Fruit fly (Drosophila melanogaster) whole organism, wandering third instar larva: ENCODE measurements around the gene CG3036.

ENCODE experiments used
- Abd-B ChIP-seq: fragments of >200 bp; optimal IDR thresholded peaks from 2 replicates; lab custom pipeline; 2017; ENCODE audit warnings: missing biosample characterization, missing genetic modification characterization
- CG32264 ChIP-seq: fragments of 200-800 bp; sonication (Bioruptor generic); optimal IDR thresholded peaks from 2 replicates; lab custom pipeline; 2016; ENCODE audit warnings: missing biosample characterization, missing genetic modification characterization
- CG9705 ChIP-seq: fragments of 200-800 bp; sonication (Bioruptor generic); optimal IDR thresholded peaks from 2 replicates; lab custom pipeline; 2018; ENCODE audit warnings: missing biosample characterization, mild to moderate bottlenecking, missing genetic modification characterization
- CrebA ChIP-seq: fragments of 200-800 bp; sonication (Bioruptor generic); optimal IDR thresholded peaks from 2 replicates; lab custom pipeline; 2016; ENCODE audit warnings: missing biosample characterization, mild to moderate bottlenecking, missing genetic modification characterization, borderline replicate concordance
- Dfd ChIP-seq: fragments of >200 bp; optimal IDR thresholded peaks from 2 replicates; lab custom pipeline; 2017; ENCODE audit warnings: missing biosample characterization, missing genetic modification characterization
- Dif ChIP-seq: fragments of 200-275, 200-300 bp; sonication (Bioruptor generic); optimal IDR thresholded peaks from 2 replicates; lab custom pipeline; 2018; ENCODE audit warnings: missing biosample characterization, missing genetic modification characterization; ENCODE audit not compliant: partially characterized antibody
- GATAd ChIP-seq: sonication (Bioruptor generic); optimal IDR thresholded peaks from 2 replicates; lab custom pipeline; 2016; ENCODE audit warnings: missing biosample characterization, missing genetic modification characterization
- HLH106 ChIP-seq: fragments of 200-800 bp; optimal IDR thresholded peaks from 3 replicates; lab custom pipeline; 2019; ENCODE audit warnings: missing biosample characterization, mild to moderate bottlenecking, missing genetic modification characterization, moderate library complexity
- Hnf4 ChIP-seq: fragments of 200-800 bp; sonication (Bioruptor generic); optimal IDR thresholded peaks from 2 replicates; lab custom pipeline; 2016; ENCODE audit warnings: missing biosample characterization, mild to moderate bottlenecking, missing genetic modification characterization
- Hr78 ChIP-seq: fragments of >200 bp; optimal IDR thresholded peaks from 2 replicates; lab custom pipeline; 2017; ENCODE audit warnings: missing biosample characterization, missing genetic modification characterization
- Hr83 ChIP-seq: fragments of 200-300 bp; sonication (Bioruptor generic); optimal IDR thresholded peaks from 2 replicates; lab custom pipeline; 2016; ENCODE audit warnings: missing biosample characterization, mild to moderate bottlenecking, missing genetic modification characterization, moderate library complexity; ENCODE audit not compliant: poor library complexity, severe bottlenecking
- Jra ChIP-seq: sonication (Bioruptor generic); optimal IDR thresholded peaks from 2 replicates; lab custom pipeline; 2016; ENCODE audit warnings: missing biosample characterization, missing genetic modification characterization
- Mio ChIP-seq: sonication (Bioruptor generic); optimal IDR thresholded peaks from 2 replicates; lab custom pipeline; 2016; ENCODE audit warnings: missing biosample characterization, missing genetic modification characterization
- Myc ChIP-seq: fragments of >200 bp; optimal IDR thresholded peaks from 2 replicates; lab custom pipeline; 2017
- N ChIP-seq: fragments of >200 bp; optimal IDR thresholded peaks from 2 replicates; lab custom pipeline; 2018; ENCODE audit warnings: missing biosample characterization, missing external identifiers, missing genetic modification characterization
- OdsH ChIP-seq: fragments of 200-800 bp; sonication (Bioruptor generic); optimal IDR thresholded peaks from 2 replicates; lab custom pipeline; 2016; ENCODE audit warnings: missing biosample characterization, mild to moderate bottlenecking, missing genetic modification characterization
- Rel ChIP-seq, 2 experiments: fragments of 200-800 bp; sonication (Bioruptor generic) in 1 of 2; optimal IDR thresholded peaks; 2 replicates in 1 of 2; 3 replicates in 1 of 2; lab custom pipeline; 2016 to 2019; ENCODE audit warnings: mild to moderate bottlenecking in 2 of 2, missing biosample characterization in 2 of 2, missing genetic modification characterization in 2 of 2, moderate library complexity in 1 of 2
- Sp1 ChIP-seq: fragments of 200-800 bp; sonication (Bioruptor generic); optimal IDR thresholded peaks from 3 replicates; lab custom pipeline; 2019; ENCODE audit warnings: missing biosample characterization, mild to moderate bottlenecking, missing genetic modification characterization, moderate library complexity
- Vsx2 ChIP-seq: fragments of 200-300, 225-300 bp; sonication (Bioruptor generic); optimal IDR thresholded peaks from 2 replicates; lab custom pipeline; 2018; ENCODE audit warnings: missing biosample characterization, missing genetic modification characterization; ENCODE audit not compliant: partially characterized antibody
- br ChIP-seq: fragments of 200-800 bp; sonication (Bioruptor generic); optimal IDR thresholded peaks from 2 replicates; lab custom pipeline; 2016; ENCODE audit warnings: missing biosample characterization, missing genetic modification characterization
- dl ChIP-seq, 2 experiments: fragments of 175-275, 200-275 bp in 1 of 2; fragments of 200-275 bp in 1 of 2; sonication (Bioruptor generic); optimal IDR thresholded peaks; lab custom pipeline; 2018; ENCODE audit warnings: mild to moderate bottlenecking in 2 of 2, missing biosample characterization in 2 of 2, missing genetic modification characterization in 2 of 2, moderate library complexity in 2 of 2; ENCODE audit not compliant: partially characterized antibody in 2 of 2, insufficient read depth in 1 of 2
- dmrt93B ChIP-seq: fragments of 200-800 bp; sonication (Bioruptor generic); optimal IDR thresholded peaks from 2 replicates; lab custom pipeline; 2018; ENCODE audit warnings: missing biosample characterization, mild to moderate bottlenecking, missing genetic modification characterization
- dsf ChIP-seq: sonication (Bioruptor generic); optimal IDR thresholded peaks from 2 replicates; lab custom pipeline; 2016; ENCODE audit warnings: missing biosample characterization, missing genetic modification characterization, borderline replicate concordance
- ey ChIP-seq: fragments of 200-800 bp; sonication (Bioruptor generic); optimal IDR thresholded peaks from 2 replicates; lab custom pipeline; 2016; ENCODE audit warnings: missing biosample characterization, missing genetic modification characterization
- foxo ChIP-seq, 2 experiments: fragments of 200-800 bp; sonication (Bioruptor generic); optimal IDR thresholded peaks; 2 replicates in 1 of 2; 3 replicates in 1 of 2; lab custom pipeline; 2016 to 2017; ENCODE audit warnings: missing biosample characterization in 2 of 2, missing genetic modification characterization in 2 of 2
- fru ChIP-seq: fragments of 200-800 bp; sonication (Bioruptor generic); optimal IDR thresholded peaks from 3 replicates; lab custom pipeline; 2016; ENCODE audit warnings: missing biosample characterization, mild to moderate bottlenecking, missing genetic modification characterization
- h ChIP-seq: fragments of 200-800 bp; sonication (Bioruptor generic); optimal IDR thresholded peaks from 3 replicates; lab custom pipeline; 2016; ENCODE audit warnings: missing biosample characterization, mild to moderate bottlenecking, missing genetic modification characterization
- jim ChIP-seq: fragments of 175-275, 200-325 bp; sonication (Bioruptor generic); optimal IDR thresholded peaks from 2 replicates; lab custom pipeline; 2016; ENCODE audit warnings: missing biosample characterization, mild to moderate bottlenecking, missing genetic modification characterization
- lola ChIP-seq: fragments of >200 bp; optimal IDR thresholded peaks from 2 replicates; lab custom pipeline; 2017; ENCODE audit warnings: missing biosample characterization, missing genetic modification characterization
- pan ChIP-seq: fragments of >200 bp; optimal IDR thresholded peaks from 2 replicates; lab custom pipeline; 2017
- psq ChIP-seq: fragments of 200-800 bp; sonication (Bioruptor generic); optimal IDR thresholded peaks from 3 replicates; lab custom pipeline; 2017; ENCODE audit warnings: missing biosample characterization, mild to moderate bottlenecking, missing genetic modification characterization, moderate library complexity
- rgr ChIP-seq: fragments of 200-800 bp; sonication (Bioruptor generic); optimal IDR thresholded peaks from 3 replicates; lab custom pipeline; 2016; ENCODE audit warnings: missing biosample characterization, mild to moderate bottlenecking, missing genetic modification characterization
- sage ChIP-seq: fragments of 200-800 bp; sonication (Bioruptor generic); optimal IDR thresholded peaks from 2 replicates; lab custom pipeline; 2016; ENCODE audit warnings: missing biosample characterization, mild to moderate bottlenecking, missing genetic modification characterization
- sv ChIP-seq: fragments of 200-800 bp; sonication (Bioruptor generic); optimal IDR thresholded peaks from 3 replicates; lab custom pipeline; 2016; ENCODE audit warnings: missing biosample characterization, missing genetic modification characterization
- tai ChIP-seq: sonication (Bioruptor generic); optimal IDR thresholded peaks from 2 replicates; lab custom pipeline; 2016; ENCODE audit warnings: missing biosample characterization, missing genetic modification characterization
- usp ChIP-seq: fragments of >200 bp; optimal IDR thresholded peaks from 2 replicates; lab custom pipeline; 2017; ENCODE audit warnings: missing biosample characterization, missing genetic modification characterization
- woc ChIP-seq: sonication (Bioruptor generic); optimal IDR thresholded peaks from 2 replicates; lab custom pipeline; 2016; ENCODE audit warnings: missing biosample characterization, mild to moderate bottlenecking, missing genetic modification characterization

Gene CG3036

dm6 chr2L:4886132-4886531 is 5.8 kb upstream of the CG3036 start:
- TF ChIP-seq HLH106 (tag; lab: Kevin White, UChicago) (no peak), dsf (GFP tag; lab: Kevin White, UChicago) (no peak), Vsx2 (GFP tag; lab: Kevin White, UChicago) (no peak), Sp1 (GFP tag; lab: Kevin White, UChicago) (no peak), Hr83 (GFP tag; lab: Kevin White, UChicago) (no peak), lola (no peak), Mio (GFP tag; lab: Kevin White, UChicago) (no peak), usp (GFP tag; lab: Kevin White, UChicago) (no peak), Hr78 (GFP tag; lab: Kevin White, UChicago) (no peak), tai (GFP tag; lab: Kevin White, UChicago) (no peak), Rel (GFP tag; optimal IDR thresholded peaks at IDR 0.05; lab: Kevin White, UChicago) (no peak), Rel (tag; optimal IDR thresholded peaks at IDR 0.05; lab: Kevin White, UChicago) (no peak), dl (GFP tag; optimal IDR thresholded peaks at IDR 0.05; lab: Kevin White, UChicago; ENCODE audit: insufficient read depth in 1 of 2, partially characterized antibody in 2 of 2) (no peak), pan (lab: Kevin White, UChicago) (no peak)
- TF ChIP-seq, all 38 proteins: peak for 0

dm6 chr2L:4886645-4887044 is 5.3 kb upstream of the CG3036 start:
- TF ChIP-seq Myc (lab: Kevin White, UChicago) (no peak), Hr78 (GFP tag; lab: Kevin White, UChicago) (no peak), Vsx2 (GFP tag; lab: Kevin White, UChicago) (no peak), Dif (GFP tag; lab: Kevin White, UChicago) (no peak), usp (GFP tag; lab: Kevin White, UChicago) (no peak), dl (GFP tag; optimal IDR thresholded peaks at IDR 0.05; lab: Kevin White, UChicago; ENCODE audit: insufficient read depth in 1 of 2, partially characterized antibody in 2 of 2) (no peak), Abd-B (GFP tag; lab: Kevin White, UChicago) (no peak), OdsH (GFP tag; lab: Kevin White, UChicago) (no peak), Jra (GFP tag; lab: Kevin White, UChicago) (no peak), Dfd (GFP tag; lab: Kevin White, UChicago) (no peak), br (GFP tag; lab: Kevin White, UChicago) (no peak), jim (GFP tag; lab: Kevin White, UChicago) (no peak), sage (GFP tag; lab: Kevin White, UChicago) (no peak), fru (no peak), GATAd (GFP tag; lab: Kevin White, UChicago) (no peak), Mio (GFP tag; lab: Kevin White, UChicago) (no peak), rgr (GFP tag; lab: Kevin White, UChicago) (no peak)

- TF ChIP-seq N (GFP tag; lab: Kevin White, UChicago), result no peak
- peak; percentile 81 for TF ChIP-seq CG9705
- TF ChIP-seq ey (GFP tag; lab: Kevin White, UChicago), result peak; percentile 88
- peak; percentile 90 for TF ChIP-seq Hnf4 (GFP tag; lab: Kevin White, UChicago)
- TF ChIP-seq Dfd (GFP tag; lab: Kevin White, UChicago), result peak; percentile 19
- TF ChIP-seq foxo (GFP tag; optimal IDR thresholded peaks at IDR 0.05; lab: Kevin White, UChicago), result peak in 1 of 2 experiments; percentile 91
- peak; percentile 66 for TF ChIP-seq CG32264 (GFP tag; lab: Kevin White, UChicago)
- TF ChIP-seq h, result peak; percentile 94
- TF ChIP-seq dsf (GFP tag; lab: Kevin White, UChicago), result peak; percentile 81
- TF ChIP-seq Jra (GFP tag; lab: Kevin White, UChicago), result peak; percentile 76
- TF ChIP-seq br (GFP tag; lab: Kevin White, UChicago), result peak; percentile 86
- no peak for TF ChIP-seq Vsx2 (GFP tag; lab: Kevin White, UChicago)
- TF ChIP-seq dmrt93B (GFP tag; lab: Kevin White, UChicago), result peak; percentile 86
- no peak for TF ChIP-seq dl (GFP tag; optimal IDR thresholded peaks at IDR 0.05; lab: Kevin White, UChicago; ENCODE audit: insufficient read depth in 1 of 2, partially characterized antibody in 2 of 2)
- TF ChIP-seq tai (GFP tag; lab: Kevin White, UChicago), result peak; percentile 82
- TF ChIP-seq HLH106 (tag; lab: Kevin White, UChicago), result peak; percentile 96
- peak; percentile 65 for TF ChIP-seq woc (GFP tag; lab: Kevin White, UChicago)
- TF ChIP-seq fru, result peak; percentile 86
- TF ChIP-seq sage (GFP tag; lab: Kevin White, UChicago), result peak; percentile 89
- TF ChIP-seq usp (GFP tag; lab: Kevin White, UChicago), result no peak
- TF ChIP-seq Mio (GFP tag; lab: Kevin White, UChicago), result peak; percentile 31
- peak; percentile 93 for TF ChIP-seq rgr (GFP tag; lab: Kevin White, UChicago)
- no peak for TF ChIP-seq Rel (GFP tag; optimal IDR thresholded peaks at IDR 0.05; lab: Kevin White, UChicago)
- peak; percentile 73 for TF ChIP-seq Rel (tag; optimal IDR thresholded peaks at IDR 0.05; lab: Kevin White, UChicago)
- TF ChIP-seq Hr78 (GFP tag; lab: Kevin White, UChicago), result no peak
- no peak for TF ChIP-seq sv (GFP tag; lab: Kevin White, UChicago)
- TF ChIP-seq Sp1 (GFP tag; lab: Kevin White, UChicago), result peak; percentile 91
- peak; percentile 63 for TF ChIP-seq Hr83 (GFP tag; lab: Kevin White, UChicago)
- TF ChIP-seq GATAd (GFP tag; lab: Kevin White, UChicago), result peak; percentile 82
- no peak for TF ChIP-seq lola
- TF ChIP-seq OdsH (GFP tag; lab: Kevin White, UChicago), result peak; percentile 92
- TF ChIP-seq psq, result peak; percentile 91
- no peak for TF ChIP-seq jim (GFP tag; lab: Kevin White, UChicago)
- TF ChIP-seq pan (lab: Kevin White, UChicago), result no peak
- no peak for TF ChIP-seq Abd-B (GFP tag; lab: Kevin White, UChicago)
- no peak for TF ChIP-seq Dif (GFP tag; lab: Kevin White, UChicago)
- no peak for TF ChIP-seq CrebA
- TF ChIP-seq Myc (lab: Kevin White, UChicago), result no peak
These were observed 4.3 kb upstream of the CG3036 start for dm6 chr2L:4887382-4888219.
